Fruit fly (Drosophila melanogaster) whole organism, embryonic: Measurements from ENCODE around the gene Fdh.

Experiments used
- Adf1 ChIP-seq: fragments of 200-800 bp; sonication (Bioruptor generic); IDR thresholded peaks from 2 replicates; pipeline ENCODE4 v1.3.6; 2022; ENCODE audit warnings: missing biosample characterization, missing genetic modification characterization
- Aef1 ChIP-seq: fragments of 200-800 bp; sonication (Bioruptor generic); IDR thresholded peaks from 3 replicates; pipeline ENCODE4 v1.3.6; 2022; ENCODE audit warnings: missing biosample characterization, missing genetic modification characterization
- Blimp-1 ChIP-seq: fragments of 200-800 bp; sonication (Bioruptor generic); optimal IDR thresholded peaks from 3 replicates; lab custom pipeline; 2018; ENCODE audit warnings: missing biosample characterization, missing genetic modification characterization, mild to moderate bottlenecking, moderate library complexity, missing genetic modification reagents
- CG10267 ChIP-seq: fragments of 200-800 bp; sonication (Bioruptor generic); optimal IDR thresholded peaks from 2 replicates; lab custom pipeline; 2018; ENCODE audit warnings: missing biosample characterization, mild to moderate bottlenecking, missing genetic modification characterization, moderate library complexity
- CG10543 ChIP-seq: fragments of 200-800 bp; sonication (Bioruptor generic); optimal IDR thresholded peaks from 3 replicates; lab custom pipeline; 2017; ENCODE audit warnings: missing biosample characterization, mild to moderate bottlenecking, missing genetic modification characterization, moderate library complexity
- CG11093 ChIP-seq: fragments of 200-800 bp; sonication (Bioruptor generic); IDR thresholded peaks from 3 replicates; pipeline ENCODE4 v1.3.6; 2022; ENCODE audit warnings: missing biosample characterization, missing genetic modification characterization
- CG13123 ChIP-seq: fragments of 200-800 bp; sonication (Bioruptor generic); optimal IDR thresholded peaks from 2 replicates; lab custom pipeline; 2016; ENCODE audit warnings: missing biosample characterization, missing genetic modification characterization
- CG13424 ChIP-seq: fragments of 200-800 bp; sonication (Bioruptor generic); optimal IDR thresholded peaks from 2 replicates; lab custom pipeline; 2019; ENCODE audit warnings: missing biosample characterization, mild to moderate bottlenecking, missing genetic modification characterization, moderate library complexity
- CG13624 ChIP-seq: fragments of 200-800 bp; sonication (Bioruptor generic); optimal IDR thresholded peaks from 2 replicates; lab custom pipeline; 2016; ENCODE audit warnings: missing biosample characterization, missing genetic modification characterization
- CG13775 ChIP-seq: fragments of 200-800 bp; sonication (Bioruptor generic); optimal IDR thresholded peaks from 3 replicates; lab custom pipeline; 2017; ENCODE audit warnings: missing biosample characterization, mild to moderate bottlenecking, missing genetic modification characterization
- CG16779 ChIP-seq: fragments of 200-800 bp; sonication (Bioruptor generic); IDR thresholded peaks from 2 replicates; pipeline ENCODE4 v1.3.6; 2022; ENCODE audit warnings: missing biosample characterization, missing genetic modification characterization
- CG18011 ChIP-seq: fragments of 200-800 bp; sonication (Bioruptor generic); optimal IDR thresholded peaks from 2 replicates; lab custom pipeline; 2017; ENCODE audit warnings: missing biosample characterization, missing genetic modification characterization, mild to moderate bottlenecking, moderate library complexity, missing genotype
- CG18619 ChIP-seq: fragments of 200-800 bp; sonication (Bioruptor generic); optimal IDR thresholded peaks from 3 replicates; lab custom pipeline; 2017; ENCODE audit warnings: missing biosample characterization, mild to moderate bottlenecking, missing genetic modification characterization
- CG2202 ChIP-seq: fragments of 200-800 bp; sonication (Bioruptor generic); optimal IDR thresholded peaks from 2 replicates; lab custom pipeline; 2018; ENCODE audit warnings: missing biosample characterization, mild to moderate bottlenecking, missing genetic modification characterization
- CG2889 ChIP-seq: fragments of 200-800 bp; sonication (Bioruptor generic); IDR thresholded peaks from 3 replicates; pipeline ENCODE4 v1.3.6; 2022; ENCODE audit warnings: missing biosample characterization, missing genetic modification characterization
- CG8765 ChIP-seq: fragments of 200-800 bp; sonication (Bioruptor generic); IDR thresholded peaks from 2 replicates; pipeline ENCODE4 v1.3.6; 2022; ENCODE audit warnings: missing biosample characterization, missing genetic modification characterization
- CG9437 ChIP-seq: fragments of 200-800 bp; sonication (Bioruptor generic); optimal IDR thresholded peaks from 2 replicates; lab custom pipeline; 2018; ENCODE audit warnings: missing biosample characterization, mild to moderate bottlenecking, missing genetic modification characterization
- Dip2 ChIP-seq: fragments of 200-800 bp; sonication (Bioruptor generic); IDR thresholded peaks from 2 replicates; pipeline ENCODE4 v1.3.6; 2022; ENCODE audit warnings: missing biosample characterization, missing genetic modification characterization
- Dip3 ChIP-seq: fragments of 200-800 bp; sonication (Bioruptor generic); optimal IDR thresholded peaks from 3 replicates; lab custom pipeline; 2016; ENCODE audit warnings: missing biosample characterization, missing genetic modification characterization
- GATAe ChIP-seq: fragments of 200-800 bp; sonication (Bioruptor generic); conservative IDR thresholded peaks from 2 replicates; pipeline ENCODE4 v1.3.6; 2022; ENCODE audit warnings: missing biosample characterization, missing genetic modification characterization
- HLH54F ChIP-seq: fragments of 200-800 bp; sonication (Bioruptor generic); optimal IDR thresholded peaks from 3 replicates; lab custom pipeline; 2016; ENCODE audit warnings: missing biosample characterization, missing genetic modification characterization
- HmgZ ChIP-seq: fragments of 200-800 bp; sonication (Bioruptor generic); optimal IDR thresholded peaks from 2 replicates; lab custom pipeline; 2018; ENCODE audit warnings: missing biosample characterization, mild to moderate bottlenecking, missing genetic modification characterization
- Hr3 ChIP-seq: fragments of 200-800 bp; sonication (Bioruptor generic); optimal IDR thresholded peaks from 3 replicates; lab custom pipeline; 2016; ENCODE audit warnings: missing biosample characterization, missing genetic modification characterization
- Hr39 ChIP-seq: fragments of >200 bp; optimal IDR thresholded peaks from 2 replicates; lab custom pipeline; 2017
- Hsf ChIP-seq: fragments of 200-800 bp; sonication (Bioruptor generic); optimal IDR thresholded peaks from 3 replicates; lab custom pipeline; 2016; ENCODE audit warnings: missing biosample characterization, missing genetic modification characterization
- Kr ChIP-seq: fragments of 200-800 bp; sonication (Bioruptor generic); optimal IDR thresholded peaks from 2 replicates; lab custom pipeline; 2017; ENCODE audit warnings: missing biosample characterization, mild to moderate bottlenecking, missing genetic modification characterization
- Lhr ChIP-seq: fragments of 200-800 bp; sonication (Bioruptor generic); optimal IDR thresholded peaks from 3 replicates; lab custom pipeline; 2017; ENCODE audit warnings: mild to moderate bottlenecking, missing biosample characterization, missing genetic modification reagents, missing genetic modification characterization
- MBD-R2 ChIP-seq: fragments of 200-800 bp; sonication (Bioruptor generic); IDR thresholded peaks from 2 replicates; pipeline ENCODE4 v1.3.6; 2022; ENCODE audit warnings: missing biosample characterization, missing genetic modification characterization
- NfI ChIP-seq: fragments of 200-800 bp; sonication (Bioruptor generic); optimal IDR thresholded peaks from 3 replicates; lab custom pipeline; 2018; ENCODE audit warnings: missing biosample characterization, mild to moderate bottlenecking, missing genetic modification characterization, moderate library complexity
- Oli ChIP-seq: fragments of 200-800 bp; sonication (Bioruptor generic); optimal IDR thresholded peaks from 2 replicates; lab custom pipeline; 2018; ENCODE audit warnings: missing biosample characterization, mild to moderate bottlenecking, missing genetic modification characterization, moderate library complexity
- Scr ChIP-seq: fragments of 200-800 bp; sonication (Bioruptor generic); IDR thresholded peaks from 2 replicates; pipeline ENCODE4 v1.3.6; 2022; ENCODE audit warnings: missing biosample characterization, missing genetic modification characterization; ENCODE audit not compliant: partially characterized antibody
- Sry-δ ChIP-seq: fragments of 200-800 bp; sonication (Bioruptor generic); optimal IDR thresholded peaks from 2 replicates; lab custom pipeline; 2016; ENCODE audit warnings: missing biosample characterization, missing genetic modification characterization
- ab ChIP-seq: fragments of 200-800 bp; sonication (Bioruptor generic); optimal IDR thresholded peaks from 2 replicates; lab custom pipeline; 2016; ENCODE audit warnings: missing biosample characterization, missing genetic modification characterization
- crc ChIP-seq: fragments of 200-800 bp; sonication (Bioruptor generic); optimal IDR thresholded peaks from 2 replicates; lab custom pipeline; 2016; ENCODE audit warnings: missing biosample characterization, missing genetic modification characterization
- da ChIP-seq: fragments of 200-800 bp; sonication (Bioruptor generic); optimal IDR thresholded peaks from 2 replicates; lab custom pipeline; 2016; ENCODE audit warnings: missing biosample characterization, missing genetic modification characterization
- eve ChIP-seq, 2 experiments: fragments of >200 bp; optimal IDR thresholded peaks; 2 replicates each; lab custom pipeline; 2017; ENCODE audit warnings: missing biosample characterization in 2 of 2, missing genetic modification characterization in 2 of 2
- fu2 ChIP-seq: fragments of 200-800 bp; sonication (Bioruptor generic); optimal IDR thresholded peaks from 2 replicates; lab custom pipeline; 2016; ENCODE audit warnings: missing biosample characterization, missing genetic modification characterization
- gce ChIP-seq: fragments of 200-800 bp; sonication (Bioruptor generic); IDR thresholded peaks from 3 replicates; pipeline ENCODE4 v1.3.6; 2022; ENCODE audit warnings: missing biosample characterization, missing genetic modification characterization
- gcm ChIP-seq: fragments of 200-800 bp; sonication (Bioruptor generic); optimal IDR thresholded peaks from 2 replicates; lab custom pipeline; 2019; ENCODE audit warnings: missing biosample characterization, mild to moderate bottlenecking, missing genetic modification characterization, moderate library complexity
- hkb ChIP-seq, 2 experiments: fragments of 200-800 bp in 1 of 2; fragments of >200 bp in 1 of 2; sonication (Bioruptor generic) in 1 of 2; IDR thresholded peaks in 1 of 2; optimal IDR thresholded peaks in 1 of 2; 2 replicates each; pipeline versions ENCODE4 v1.3.6 to Lab custom; 2017 to 2022; ENCODE audit warnings: missing biosample characterization in 1 of 2, missing genetic modification characterization in 1 of 2
- onecut ChIP-seq: fragments of 200-800 bp; sonication (Bioruptor generic); IDR thresholded peaks from 2 replicates; pipeline ENCODE4 v1.3.6; 2022; ENCODE audit warnings: missing biosample characterization, missing genetic modification characterization
- org-1 ChIP-seq: fragments of 200-800 bp; sonication (Bioruptor generic); optimal IDR thresholded peaks from 2 replicates; lab custom pipeline; 2017; ENCODE audit warnings: missing biosample characterization, missing genetic modification characterization
- pho ChIP-seq: fragments of 200-800 bp; sonication (Bioruptor generic); optimal IDR thresholded peaks from 2 replicates; lab custom pipeline; 2016; ENCODE audit warnings: missing biosample characterization, missing genetic modification characterization
- prd ChIP-seq, 3 experiments: fragments of >200 bp in 2 of 3; fragments of 200-800 bp in 1 of 3; sonication (Bioruptor generic) in 1 of 3; optimal IDR thresholded peaks in 2 of 3; IDR thresholded peaks in 1 of 3; 2 replicates in 2 of 3; 3 replicates in 1 of 3; pipeline versions ENCODE4 v1.3.6 to Lab custom; 2017 to 2022; ENCODE audit warnings: missing biosample characterization in 1 of 3, missing genetic modification characterization in 1 of 3
- pros ChIP-seq: fragments of 200-800 bp; sonication (Bioruptor generic); optimal IDR thresholded peaks from 3 replicates; lab custom pipeline; 2019; ENCODE audit warnings: missing biosample characterization, mild to moderate bottlenecking, missing genetic modification characterization, moderate library complexity
- sd ChIP-seq: fragments of 200-800 bp; sonication (Bioruptor generic); optimal IDR thresholded peaks from 3 replicates; lab custom pipeline; 2018; ENCODE audit warnings: missing biosample characterization, mild to moderate bottlenecking, missing genetic modification characterization, moderate library complexity
- sim ChIP-seq: fragments of 200-800 bp; sonication (Bioruptor generic); IDR thresholded peaks from 2 replicates; pipeline ENCODE4 v1.3.6; 2022; ENCODE audit warnings: missing biosample characterization, missing genetic modification characterization
- sna ChIP-seq: fragments of 200-800 bp; sonication (Bioruptor generic); IDR thresholded peaks from 2 replicates; pipeline ENCODE4 v1.3.6; 2022; ENCODE audit warnings: missing biosample characterization, missing genetic modification characterization; ENCODE audit not compliant: partially characterized antibody
- sug ChIP-seq: fragments of 200-800 bp; optimal IDR thresholded peaks from 2 replicates; lab custom pipeline; 2019; ENCODE audit warnings: missing biosample characterization, mild to moderate bottlenecking, missing genetic modification characterization, moderate library complexity
- tap ChIP-seq: fragments of 200-800 bp; optimal IDR thresholded peaks from 3 replicates; lab custom pipeline; 2019; ENCODE audit warnings: missing biosample characterization, mild to moderate bottlenecking, missing genetic modification characterization, moderate library complexity

Gene Fdh

DNA sequence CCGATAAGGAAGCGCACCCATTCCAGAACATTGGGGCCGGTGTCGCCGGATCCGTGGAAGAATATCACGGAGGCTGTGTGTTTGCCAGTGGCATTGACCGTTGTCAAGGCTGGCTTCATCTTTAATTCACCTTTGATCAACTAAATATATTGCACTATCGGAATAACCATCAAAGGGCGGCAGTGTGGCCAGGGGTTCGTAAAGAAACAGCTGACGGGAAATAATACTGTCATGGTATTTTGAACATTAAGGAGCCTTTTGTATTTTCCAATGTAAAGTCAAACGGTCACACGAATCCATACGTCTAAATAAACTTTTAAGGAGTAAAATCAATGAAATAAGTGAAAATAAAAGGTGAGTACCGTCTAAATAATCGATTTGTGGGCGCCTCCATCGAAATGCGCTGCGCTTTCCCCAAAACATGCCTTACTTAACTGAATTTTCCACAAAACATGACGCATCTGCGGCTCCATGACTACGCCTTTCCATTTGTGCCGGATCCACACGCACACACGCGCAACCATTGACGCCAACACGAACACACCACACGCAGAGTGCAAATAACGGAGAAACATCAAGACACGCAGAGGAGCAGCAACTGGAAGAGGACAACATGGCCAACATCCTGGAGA lies 17.8 kb downstream of the Fdh start, which contains the start of the genes CG6567 and CG4511:
Gene CG6567 (minus strand): TSS at position 209 of the 632 bp plus-strand sequence.
Gene CG4511 (plus strand): TSS at position 259 of the 632 bp plus-strand sequence.
- peak; percentile 95 for TF ChIP-seq MBD-R2
- no peak for TF ChIP-seq Oli (tag; lab: Kevin White, UChicago)
- no peak for TF ChIP-seq Blimp-1 (GFP tag; lab: Kevin White, UChicago)
- TF ChIP-seq Hr39 (lab: Kevin White, UChicago), result no peak
- no peak for TF ChIP-seq ab (GFP tag; lab: Kevin White, UChicago)
- no peak for TF ChIP-seq CG13624
- TF ChIP-seq Lhr (GFP tag; lab: Kevin White, UChicago), result peak; percentile 36
- peak; percentile 38 for TF ChIP-seq Scr
- no peak for TF ChIP-seq CG18011
- TF ChIP-seq CG13424 (tag; lab: Kevin White, UChicago), result no peak
- no peak for TF ChIP-seq CG9437 (GFP tag; lab: Kevin White, UChicago)
- peak; percentile 12 for TF ChIP-seq HmgZ (tag; lab: Kevin White, UChicago)
- no peak for TF ChIP-seq CG18619 (GFP tag; lab: Kevin White, UChicago)
- peak; percentile 19 for TF ChIP-seq Sry-δ (GFP tag; lab: Kevin White, UChicago)
- TF ChIP-seq onecut, result no peak
- TF ChIP-seq org-1, result no peak
- no peak for TF ChIP-seq CG13123
- TF ChIP-seq Hsf (GFP tag; lab: Kevin White, UChicago), result no peak
- peak; percentile 4 for TF ChIP-seq CG13775 (GFP tag; lab: Kevin White, UChicago)
- TF ChIP-seq sim (GFP tag; lab: Robert Waterston, UW), result no peak
- TF ChIP-seq Dip3 (GFP tag; lab: Kevin White, UChicago), result no peak
- no peak for TF ChIP-seq prd (optimal IDR thresholded peaks at IDR 0.05; lab: Kevin White, UChicago)
- TF ChIP-seq prd (GFP tag; IDR thresholded peaks at IDR 0.05; lab: Robert Waterston, UW), result no peak
- no peak for TF ChIP-seq GATAe
- TF ChIP-seq pros (GFP tag; lab: Kevin White, UChicago), result no peak
- TF ChIP-seq fu2 (GFP tag; lab: Kevin White, UChicago), result no peak
- TF ChIP-seq CG8765 (GFP tag; lab: Robert Waterston, UW), result no peak
- no peak for TF ChIP-seq sd (tag; lab: Kevin White, UChicago)
- no peak for TF ChIP-seq da (GFP tag; lab: Kevin White, UChicago)
- no peak for TF ChIP-seq Dip2
- peak; percentile 8 for TF ChIP-seq gcm (GFP tag; lab: Kevin White, UChicago)
- TF ChIP-seq HLH54F, result no peak
- TF ChIP-seq sug, result peak; percentile 48
- no peak for TF ChIP-seq Hr3 (GFP tag; lab: Kevin White, UChicago)
- TF ChIP-seq crc (GFP tag; lab: Kevin White, UChicago), result no peak
- no peak for TF ChIP-seq Kr (GFP tag; lab: Kevin White, UChicago)
- no peak for TF ChIP-seq CG2889 (GFP tag; lab: Robert Waterston, UW)
- no peak for TF ChIP-seq Adf1 (GFP tag; lab: Robert Waterston, UW)
- no peak for TF ChIP-seq pho (GFP tag; lab: Kevin White, UChicago)
- no peak for TF ChIP-seq eve (GFP tag; optimal IDR thresholded peaks at IDR 0.05; lab: Kevin White, UChicago)
- TF ChIP-seq CG2202, result no peak
- no peak for TF ChIP-seq tap (tag; lab: Kevin White, UChicago)
- TF ChIP-seq gce (GFP tag; lab: Robert Waterston, UW), result no peak
- no peak for TF ChIP-seq CG11093 (GFP tag; lab: Robert Waterston, UW)
- TF ChIP-seq sna (GFP tag; lab: Robert Waterston, UW), result no peak
- no peak for TF ChIP-seq NfI (GFP tag; lab: Kevin White, UChicago)
- no peak for TF ChIP-seq CG16779 (GFP tag; lab: Robert Waterston, UW)
- no peak for TF ChIP-seq Aef1 (GFP tag; lab: Robert Waterston, UW)
- TF ChIP-seq CG10267 (tag; lab: Kevin White, UChicago), result peak; percentile 8
- TF ChIP-seq hkb (optimal IDR thresholded peaks at IDR 0.05; lab: Kevin White, UChicago), result no peak
- no peak for TF ChIP-seq hkb (GFP tag; IDR thresholded peaks at IDR 0.05; lab: Robert Waterston, UW)
- no peak for TF ChIP-seq CG10543
